Fruit fly (Drosophila melanogaster) whole organism: Measurements from ENCODE around the gene CG13026.

Experiments
- CG8478 ChIP-seq: fragments of >200 bp; optimal IDR thresholded peaks from 2 replicates; lab custom pipeline; 2018; ENCODE audit warnings: inconsistent platforms
- Dll ChIP-seq: fragments of >200 bp; optimal IDR thresholded peaks from 2 replicates; lab custom pipeline; 2017
- pan ChIP-seq: fragments of >200 bp; optimal IDR thresholded peaks from 2 replicates; lab custom pipeline; 2017
- psq ChIP-seq: fragments of >200 bp; optimal IDR thresholded peaks from 2 replicates; lab custom pipeline; 2017
- usp ChIP-seq: fragments of >200 bp; optimal IDR thresholded peaks from 2 replicates; lab custom pipeline; 2017; ENCODE audit warnings: missing biosample characterization, missing genetic modification characterization, mixed read lengths

DNA sequence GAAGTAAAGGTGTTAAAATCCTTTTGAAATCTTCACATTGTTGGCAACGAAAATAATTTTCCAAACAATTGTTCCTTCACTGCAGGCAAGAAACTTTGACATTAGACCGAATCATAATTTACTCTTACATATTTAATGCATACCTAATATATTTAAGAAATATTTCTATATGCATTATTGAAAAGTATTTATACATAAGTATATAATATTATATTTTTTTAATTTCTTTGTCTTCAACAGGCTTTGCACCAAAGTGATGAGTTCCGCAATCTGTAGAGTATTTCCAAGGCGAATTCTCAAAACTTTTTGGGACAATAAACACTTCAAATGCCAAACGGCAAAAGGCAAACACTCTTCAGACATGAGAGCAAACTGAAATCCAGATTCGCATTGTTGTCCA is 28.9 kb downstream of the CG13026 start:
- TF ChIP-seq Dll (lab: Kevin White, UChicago) (no peak), psq (lab: Kevin White, UChicago) (no peak), CG8478 (lab: Kevin White, UChicago) (no peak), pan (lab: Kevin White, UChicago) (no peak), usp (no peak)
